Fruit fly (Drosophila melanogaster): ENCODE measurements around the gene Indy-2.

dm6 chr3R:20021152-20021769 lies 21.3 kb upstream of the Indy-2 start, which contains the start of the genes PIG-L and psidin:
- TF ChIP-seq CG8478 (optimal IDR thresholded peaks at IDR 0.05) (no peak), CTCF (optimal IDR thresholded peaks at IDR 0.05) (no peak)
